Worm (Caenorhabditis elegans): ENCODE data around the gene C37C3.11.

ce11 chrV:7904389-7904788 is 39.8 kb upstream of the C37C3.11 start:
- no peak for TF ChIP-seq ceh-45 (GFP tag; IDR thresholded peaks at IDR 0.05)
- TF ChIP-seq ceh-6 (GFP tag; optimal IDR thresholded peaks at IDR 0.05), result no peak
- no peak for TF ChIP-seq ceh-22 (tag; optimal IDR thresholded peaks at IDR 0.05)
- no peak for TF ChIP-seq tbx-7 (tag; optimal IDR thresholded peaks at IDR 0.05)
- TF ChIP-seq pax-1 (tag; optimal IDR thresholded peaks at IDR 0.05), result no peak
- TF ChIP-seq ama-1 (optimal IDR thresholded peaks at IDR 0.05), result no peak
- TF ChIP-seq ceh-9 (tag; optimal IDR thresholded peaks at IDR 0.05), result no peak
- TF ChIP-seq pqm-1 (tag; optimal IDR thresholded peaks at IDR 0.05), result no peak
- TF ChIP-seq unc-3 (GFP tag; conservative IDR thresholded peaks at IDR 0.05), result no peak
- no peak for TF ChIP-seq unc-3 (tag; optimal IDR thresholded peaks at IDR 0.05)
- no peak for TF ChIP-seq sox-2 (GFP tag; IDR thresholded peaks at IDR 0.05)
- TF ChIP-seq ref-2 (tag; optimal IDR thresholded peaks at IDR 0.05), result no peak
- no peak for TF ChIP-seq ztf-16 (tag; optimal IDR thresholded peaks at IDR 0.05)

Data from whole organism, late embryonic.